Worm (Caenorhabditis elegans) whole organism, L1 larva: ENCODE results near the gene Y43F8C.16.

Experiments used
- efl-1 ChIP-seq, 4 experiments: fragments of 150-350 bp; optimal IDR thresholded peaks in 3 of 4; peaks in 1 of 4; 1 replicate in 1 of 4; 2 replicates in 3 of 4; lab custom pipeline; 2014; ENCODE audit warnings: missing biosample characterization in 2 of 4, missing genetic modification characterization in 2 of 4, missing genetic modification reagents in 2 of 4
- egl-27 ChIP-seq, 2 experiments: fragments of 150-350 bp in 1 of 2; sonication (generic microtip); optimal IDR thresholded peaks; 3 replicates each; lab custom pipeline; 2017 to 2018; ENCODE audit warnings: missing biosample characterization in 2 of 2, missing genetic modification characterization in 2 of 2, missing genetic modification reagents in 2 of 2
- elt-3 ChIP-seq, 6 experiments: fragments of 150-350 bp in 1 of 6; sonication (generic microtip); optimal IDR thresholded peaks; 2 replicates each; lab custom pipeline; 2017 to 2018; ENCODE audit warnings: missing biosample characterization in 6 of 6, missing genetic modification characterization in 6 of 6, inconsistent platforms in 1 of 6
- jun-1 ChIP-seq: fragments of 150-350 bp; optimal IDR thresholded peaks from 2 replicates; lab custom pipeline; 2014; ENCODE audit warnings: missing biosample characterization, missing genetic modification reagents, missing genetic modification characterization
- mep-1 ChIP-seq: fragments of 150-350 bp; optimal IDR thresholded peaks from 2 replicates; lab custom pipeline; 2014; ENCODE audit warnings: missing biosample characterization, missing genetic modification characterization
- pag-3 ChIP-seq: sonication (generic microtip); optimal IDR thresholded peaks from 2 replicates; lab custom pipeline; 2017; ENCODE audit warnings: missing genetic modification characterization, mild to moderate bottlenecking, missing compliant biosample characterization, antibody characterized with exemption, borderline replicate concordance; ENCODE audit not compliant: insufficient read depth
- unc-86 ChIP-seq: sonication (generic microtip); optimal IDR thresholded peaks from 2 replicates; lab custom pipeline; 2016; ENCODE audit warnings: missing genetic modification characterization, missing compliant biosample characterization
- ztf-4 ChIP-seq: fragments of 150-350 bp; optimal IDR thresholded peaks from 2 replicates; lab custom pipeline; 2014; ENCODE audit warnings: missing biosample characterization, missing genetic modification characterization

- TF ChIP-seq egl-27 (tag; optimal IDR thresholded peaks at IDR 0.05; lab: Kevin White, UChicago) (no peak), elt-3 (tag; optimal IDR thresholded peaks at IDR 0.05; lab: Kevin White, UChicago) (no peak), efl-1 (optimal IDR thresholded peaks at IDR 0.05; lab: Kevin White, UChicago) (no peak), efl-1 (GFP tag; optimal IDR thresholded peaks at IDR 0.05 in 1 of 2; lab: Kevin White, UChicago) (no peak), pag-3 (tag; lab: Kevin White, UChicago) (no peak), ztf-4 (tag; lab: Kevin White, UChicago) (no peak), unc-86 (tag; lab: Kevin White, UChicago) (no peak), mep-1 (tag; lab: Kevin White, UChicago) (no peak), jun-1 (tag; lab: Kevin White, UChicago) (no peak)
These were observed 39.0 kb upstream of the Y43F8C.16 start for ce11 chrV:19754331-19754730.
